Worm (Caenorhabditis elegans): ENCODE data around the gene smrc-1.

smrc-1 gene

DNA sequence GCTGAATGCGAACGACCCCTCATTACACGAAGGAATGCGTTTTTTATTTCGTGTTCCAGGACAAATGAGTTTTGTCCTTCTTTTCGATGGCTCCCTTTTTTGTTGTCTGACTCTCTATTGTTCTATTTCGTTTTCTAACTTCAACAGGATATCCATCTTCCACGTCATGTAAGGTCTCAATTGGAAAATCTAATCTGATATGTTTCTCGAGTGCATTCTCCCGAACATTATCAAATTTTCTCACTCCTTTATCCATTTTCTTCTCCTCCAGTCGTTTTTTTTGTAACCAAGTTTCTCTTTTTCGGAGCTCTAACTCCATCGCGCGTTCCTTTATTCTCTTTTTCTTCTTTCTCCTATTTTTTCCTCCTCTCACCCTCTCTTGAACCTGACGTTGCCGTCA is 40.3 kb upstream of the smrc-1 start:
- TF ChIP-seq Y5F2A.4 (GFP tag; optimal IDR thresholded peaks at IDR 0.05), result no peak
- peak; percentile 65; the same call in 1 of the 2 replicates for TF ChIP-seq ctbp-1 (GFP tag; IDR thresholded peaks at IDR 0.05)
- no peak for TF ChIP-seq lin-1 (GFP tag; IDR thresholded peaks at IDR 0.05)
- peak; percentile 17 for TF ChIP-seq rbr-2 (tag; optimal IDR thresholded peaks at IDR 0.05)
- no peak for TF ChIP-seq Y48G9A.11 (GFP tag; IDR thresholded peaks at IDR 0.05)
- peak; percentile 91 for TF ChIP-seq ces-1 (GFP tag; optimal IDR thresholded peaks at IDR 0.05)
- no peak for TF ChIP-seq hif-1 (tag; optimal IDR thresholded peaks at IDR 0.05)
- peak; percentile 73 for TF ChIP-seq fkh-10 (GFP tag; optimal IDR thresholded peaks at IDR 0.05)
- TF ChIP-seq ceh-62 (tag; optimal IDR thresholded peaks at IDR 0.05), result no peak
- no peak for TF ChIP-seq daf-8 (GFP tag; IDR thresholded peaks at IDR 0.05)
- no peak for TF ChIP-seq D1046.2 (GFP tag; IDR thresholded peaks at IDR 0.05)
- peak in 1 of 2 experiments; percentile 15 for TF ChIP-seq lsy-2 (tag; optimal IDR thresholded peaks at IDR 0.05)
- TF ChIP-seq egl-27 (tag; optimal IDR thresholded peaks at IDR 0.05), result no peak

DNA sequence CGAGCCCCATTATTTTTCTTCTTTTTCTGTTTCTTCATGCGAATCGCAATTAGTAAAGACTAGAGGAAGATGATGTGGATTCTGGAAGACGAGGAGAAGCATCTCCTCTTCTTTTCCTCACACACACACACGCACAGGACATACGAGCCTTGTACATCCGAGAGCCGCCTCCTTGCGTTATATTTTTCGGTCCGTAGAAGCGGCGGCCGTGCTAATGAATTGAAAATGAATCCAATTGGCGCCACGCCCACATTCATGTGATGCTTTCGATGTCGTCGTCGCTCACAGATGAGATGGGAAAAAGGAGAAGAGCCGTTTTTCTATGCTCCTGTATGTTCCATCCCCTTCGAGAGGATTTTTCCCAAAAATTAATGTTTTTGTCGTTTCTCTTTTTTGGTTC is 39.3 kb upstream of the smrc-1 start:
- TF ChIP-seq hlh-30 (tag; optimal IDR thresholded peaks at IDR 0.05; ENCODE audit: insufficient read depth) (peak; percentile 7), aha-1 (tag) (peak; percentile 61), hmg-1.1 (GFP tag; IDR thresholded peaks at IDR 0.05) (0 out of 2 replicates have a peak, but pooled peaks have one; percentile 10), vab-7 (GFP tag; IDR thresholded peaks at IDR 0.05) (0 out of 2 replicates have a peak, but pooled peaks have one; percentile 7), ztf-11 (tag; optimal IDR thresholded peaks at IDR 0.05) (no peak), unc-62 (GFP tag; optimal IDR thresholded peaks at IDR 0.05 in 1 of 2) (peak in 1 of 2 experiments; percentile 53), unc-62 (tag; optimal IDR thresholded peaks at IDR 0.05) (no peak)

ce11 chrIII:6352459-6352858 is 38.3 kb upstream of the smrc-1 start:
- TF ChIP-seq arid-1 (GFP tag; conservative IDR thresholded peaks at IDR 0.05) (no peak), duxl-1 (tag; optimal IDR thresholded peaks at IDR 0.05; ENCODE audit: poor library complexity) (no peak), egl-27 (tag; optimal IDR thresholded peaks at IDR 0.05) (no peak), sdz-12 (GFP tag; optimal IDR thresholded peaks at IDR 0.05) (no peak), ces-1 (GFP tag; optimal IDR thresholded peaks at IDR 0.05) (peak; percentile 34), zip-2 (tag; optimal IDR thresholded peaks at IDR 0.05) (no peak), lsy-2 (tag; optimal IDR thresholded peaks at IDR 0.05) (peak in 1 of 2 experiments; percentile 12), lin-1 (GFP tag; IDR thresholded peaks at IDR 0.05) (no peak), attf-4 (tag; optimal IDR thresholded peaks at IDR 0.05) (no peak), spr-3 (GFP tag; optimal IDR thresholded peaks at IDR 0.05) (no peak), aha-1 (tag) (peak; percentile 94), fkh-10 (GFP tag; optimal IDR thresholded peaks at IDR 0.05) (peak; percentile 87), unc-39 (tag; optimal IDR thresholded peaks at IDR 0.05) (no peak), hlh-30 (tag; optimal IDR thresholded peaks at IDR 0.05; ENCODE audit: insufficient read depth) (peak; percentile 23), tra-1 (GFP tag; IDR thresholded peaks at IDR 0.05) (no peak), nhr-6 (tag; optimal IDR thresholded peaks at IDR 0.05) (no peak), nhr-77 (tag; optimal IDR thresholded peaks at IDR 0.05) (no peak), daf-8 (GFP tag; IDR thresholded peaks at IDR 0.05) (no peak), dpl-1 (GFP tag; optimal IDR thresholded peaks at IDR 0.05) (no peak), T20F7.1 (GFP tag; optimal IDR thresholded peaks at IDR 0.05) (no peak), nhr-237 (tag; optimal IDR thresholded peaks at IDR 0.05) (no peak), mdl-1 (tag; optimal IDR thresholded peaks at IDR 0.05) (peak in 1 of 2 experiments; percentile 5), unc-130 (GFP tag; optimal IDR thresholded peaks at IDR 0.05) (no peak), spr-1 (tag; optimal IDR thresholded peaks at IDR 0.05) (no peak), zag-1 (tag; optimal IDR thresholded peaks at IDR 0.05) (peak; percentile 12), nhr-111 (GFP tag; optimal IDR thresholded peaks at IDR 0.05) (no peak), zfp-2 (tag; optimal IDR thresholded peaks at IDR 0.05) (no peak), lin-15B (tag; optimal IDR thresholded peaks at IDR 0.05) (no peak), dmd-9 (GFP tag; IDR thresholded peaks at IDR 0.05) (no peak), nhr-11 (tag; optimal IDR thresholded peaks at IDR 0.05) (no peak), F37D6.2 (tag; optimal IDR thresholded peaks at IDR 0.05) (peak; percentile 6), ztf-11 (tag; optimal IDR thresholded peaks at IDR 0.05) (no peak), rbr-2 (tag; optimal IDR thresholded peaks at IDR 0.05) (peak; percentile 39), php-3 (GFP tag; IDR thresholded peaks at IDR 0.05) (no peak), Y75B8A.6 (GFP tag; IDR thresholded peaks at IDR 0.05) (no peak), gei-8 (GFP tag; optimal IDR thresholded peaks at IDR 0.05) (no peak), unc-62 (GFP tag; optimal IDR thresholded peaks at IDR 0.05 in 1 of 2) (no peak), unc-62 (tag; optimal IDR thresholded peaks at IDR 0.05) (no peak), ctbp-1 (GFP tag; IDR thresholded peaks at IDR 0.05) (peak; percentile 57; the same call in 1 of the 2 replicates), dmd-6 (GFP tag; IDR thresholded peaks at IDR 0.05) (no peak)
